Worm (Caenorhabditis elegans) whole organism, L2 larva: ENCODE measurements around the gene W02A2.8.

Source experiments
- ZK546.5 ChIP-seq: sonication (generic microtip); optimal IDR thresholded peaks from 2 replicates; lab custom pipeline; 2017; ENCODE audit warnings: missing biosample characterization, missing genetic modification characterization
- blmp-1 ChIP-seq: sonication (generic microtip); optimal IDR thresholded peaks from 2 replicates; lab custom pipeline; 2017; ENCODE audit warnings: missing genetic modification characterization, mild to moderate bottlenecking, missing compliant biosample characterization, antibody characterized with exemption, moderate library complexity; ENCODE audit not compliant: insufficient read depth
- dmd-4 ChIP-seq: sonication (generic microtip); optimal IDR thresholded peaks from 2 replicates; lab custom pipeline; 2017; ENCODE audit warnings: missing biosample characterization, missing genetic modification characterization
- lin-13 ChIP-seq: fragments of 150-350 bp; optimal IDR thresholded peaks from 2 replicates; lab custom pipeline; 2014; ENCODE audit warnings: missing biosample characterization, missing genetic modification reagents, missing genetic modification characterization
- lin-39 ChIP-seq: fragments of 150-350 bp; optimal IDR thresholded peaks from 2 replicates; lab custom pipeline; 2014; ENCODE audit warnings: missing biosample characterization, missing genetic modification reagents, missing genetic modification characterization
- mdl-1 ChIP-seq, 2 experiments: fragments of 150-350 bp in 1 of 2; sonication (generic microtip) in 1 of 2; optimal IDR thresholded peaks; 2 replicates each; lab custom pipeline; 2017; ENCODE audit warnings: missing biosample characterization in 2 of 2, missing genetic modification characterization in 2 of 2
- nhr-11 ChIP-seq: fragments of 150-350 bp; optimal IDR thresholded peaks from 2 replicates; lab custom pipeline; 2014; ENCODE audit warnings: missing biosample characterization, missing genetic modification characterization
- nhr-21 ChIP-seq: fragments of 150-350 bp; optimal IDR thresholded peaks from 2 replicates; lab custom pipeline; 2014; ENCODE audit warnings: missing biosample characterization, missing genetic modification characterization
- nhr-23 ChIP-seq: fragments of 150-350 bp; optimal IDR thresholded peaks from 2 replicates; lab custom pipeline; 2014; ENCODE audit warnings: missing biosample characterization, missing genetic modification reagents, missing genetic modification characterization
- nhr-25 ChIP-seq: fragments of 150-350 bp; sonication (generic microtip); optimal IDR thresholded peaks from 3 replicates; lab custom pipeline; 2014; ENCODE audit warnings: missing biosample characterization, missing genetic modification characterization
- sma-3 ChIP-seq: sonication (generic microtip); optimal IDR thresholded peaks from 2 replicates; lab custom pipeline; 2016; ENCODE audit warnings: missing genetic modification reagents, missing genetic modification characterization, missing compliant biosample characterization
- unc-39 ChIP-seq: fragments of 150-350 bp; optimal IDR thresholded peaks from 2 replicates; lab custom pipeline; 2014; ENCODE audit warnings: missing biosample characterization, missing genetic modification characterization
- unc-55 ChIP-seq: fragments of 150-350 bp; sonication (generic microtip); optimal IDR thresholded peaks from 3 replicates; lab custom pipeline; 2014; ENCODE audit warnings: missing biosample characterization, missing genetic modification reagents, missing genetic modification characterization
- unc-62 ChIP-seq: fragments of 150-350 bp; optimal IDR thresholded peaks from 2 replicates; lab custom pipeline; 2014; ENCODE audit warnings: missing biosample characterization, missing genetic modification reagents, missing genetic modification characterization

- TF ChIP-seq mdl-1 (tag; optimal IDR thresholded peaks at IDR 0.05; lab: Kevin White, UChicago) (no peak), blmp-1 (tag; lab: Kevin White, UChicago) (no peak), nhr-21 (tag; lab: Kevin White, UChicago) (no peak), unc-55 (GFP tag; lab: Kevin White, UChicago) (no peak), nhr-23 (no peak), lin-39 (tag; lab: Kevin White, UChicago) (no peak), unc-39 (tag; lab: Kevin White, UChicago) (no peak), lin-13 (no peak), nhr-25 (no peak), nhr-11 (tag; lab: Kevin White, UChicago) (no peak), ZK546.5 (no peak), dmd-4 (no peak), unc-62 (GFP tag; lab: Kevin White, UChicago) (no peak), sma-3 (no peak)
Measured at ce11 chrIV:13381823-13382222, 23.4 kb upstream of the W02A2.8 start, which contains the start of gene emc-3.
